Fruit fly (Drosophila melanogaster) whole organism: Measurements from ENCODE around the gene RfC38.

Experiments used
- CG8478 ChIP-seq: fragments of >200 bp; optimal IDR thresholded peaks from 2 replicates; lab custom pipeline; 2018; ENCODE audit warnings: inconsistent platforms
- Dll ChIP-seq: fragments of >200 bp; optimal IDR thresholded peaks from 2 replicates; lab custom pipeline; 2017
- EcR ChIP-seq, 2 experiments: fragments of >200 bp; optimal IDR thresholded peaks; 2 replicates each; lab custom pipeline; 2017; ENCODE audit warnings: missing biosample characterization in 2 of 2, missing genetic modification characterization in 2 of 2, missing genetic modification reagents in 2 of 2
- pan ChIP-seq: fragments of >200 bp; optimal IDR thresholded peaks from 2 replicates; lab custom pipeline; 2017
- psq ChIP-seq: fragments of >200 bp; optimal IDR thresholded peaks from 2 replicates; lab custom pipeline; 2017
- usp ChIP-seq: fragments of >200 bp; optimal IDR thresholded peaks from 2 replicates; lab custom pipeline; 2017; ENCODE audit warnings: missing biosample characterization, missing genetic modification characterization, mixed read lengths

Gene RfC38

dm6 chr2L:11100516-11101061, 29.9 kb downstream of the RfC38 start, which contains the start of gene Ge-1:
Gene Ge-1, minus strand, starts transcription at chr2L:11100888.
- TF ChIP-seq psq (lab: Kevin White, UChicago) (no peak), EcR (GFP tag; optimal IDR thresholded peaks at IDR 0.05; lab: Kevin White, UChicago) (no peak), Dll (no peak), CG8478 (no peak), usp (GFP tag; lab: Kevin White, UChicago) (no peak), pan (lab: Kevin White, UChicago) (no peak)

DNA sequence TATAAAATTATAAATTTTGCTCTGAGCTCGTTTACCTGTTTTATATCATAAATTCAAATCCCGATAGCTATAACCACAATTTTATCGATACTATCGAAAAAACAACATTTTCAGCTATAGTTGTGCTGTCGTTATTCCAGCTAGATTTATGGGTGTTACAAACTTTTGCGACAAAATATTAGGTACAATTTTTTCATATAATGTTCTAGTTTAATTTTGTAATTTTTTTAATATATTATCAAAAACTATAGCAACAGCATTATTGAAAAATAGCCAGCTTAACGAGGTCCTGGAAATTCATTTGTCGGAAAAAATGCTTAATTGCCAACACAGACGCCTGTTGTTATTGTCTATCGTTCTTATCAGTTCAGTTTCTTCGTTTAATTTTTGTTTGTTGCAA, 39.3 kb downstream of the RfC38 start, which contains the start of gene Wdr59:
Wdr59 (plus strand) TSS at position 334 of the 400 bp plus-strand sequence.
- TF ChIP-seq Dll (no peak), CG8478 (no peak), pan (lab: Kevin White, UChicago) (no peak), usp (GFP tag; lab: Kevin White, UChicago) (no peak), EcR (GFP tag; optimal IDR thresholded peaks at IDR 0.05; lab: Kevin White, UChicago) (no peak), psq (lab: Kevin White, UChicago) (no peak)

dm6 chr2L:11086357-11086924, 44.0 kb downstream of the RfC38 start, which contains the start of gene CG16854:
Gene CG16854, plus strand, starts transcription at chr2L:11086721.
- TF ChIP-seq psq (lab: Kevin White, UChicago) = no peak
- TF ChIP-seq pan (lab: Kevin White, UChicago) = no peak

- no peak for TF ChIP-seq Dll
- no peak for TF ChIP-seq psq (lab: Kevin White, UChicago)
- no peak for TF ChIP-seq CG8478
- no peak for TF ChIP-seq EcR (GFP tag; optimal IDR thresholded peaks at IDR 0.05; lab: Kevin White, UChicago)
- TF ChIP-seq pan (lab: Kevin White, UChicago) = no peak
- TF ChIP-seq usp (GFP tag; lab: Kevin White, UChicago) = no peak
Observed at dm6 chr2L:11085129-11085528, 45.3 kb downstream of the RfC38 start, which contains the start of gene AstCC. Gene AstCC, minus strand, starts transcription at chr2L:11085229.

DNA sequence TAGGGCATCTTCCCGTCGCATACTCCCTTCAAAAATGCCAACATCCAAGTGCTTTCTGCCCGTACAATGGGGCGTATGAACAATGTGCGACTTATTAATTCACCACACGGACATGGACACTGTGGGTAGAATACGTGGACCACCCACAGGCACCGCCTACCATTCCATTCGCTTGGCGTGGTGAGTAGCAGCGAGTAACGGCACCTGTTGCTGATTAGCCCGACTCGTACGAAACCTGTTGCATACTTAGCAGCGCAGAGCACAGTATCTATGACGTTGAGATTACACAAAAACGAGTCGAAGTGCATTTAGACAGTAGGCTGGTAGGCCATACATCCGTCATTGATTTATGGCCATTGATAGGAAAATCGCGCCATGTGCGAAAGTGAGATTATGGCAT, 48.4 kb downstream of the RfC38 start:
- no peak for TF ChIP-seq psq (lab: Kevin White, UChicago)
- TF ChIP-seq pan (lab: Kevin White, UChicago) = no peak
- no peak for TF ChIP-seq CG8478
- no peak for TF ChIP-seq usp (GFP tag; lab: Kevin White, UChicago)
- TF ChIP-seq Dll = no peak
- no peak for TF ChIP-seq EcR (GFP tag; optimal IDR thresholded peaks at IDR 0.05; lab: Kevin White, UChicago)

DNA sequence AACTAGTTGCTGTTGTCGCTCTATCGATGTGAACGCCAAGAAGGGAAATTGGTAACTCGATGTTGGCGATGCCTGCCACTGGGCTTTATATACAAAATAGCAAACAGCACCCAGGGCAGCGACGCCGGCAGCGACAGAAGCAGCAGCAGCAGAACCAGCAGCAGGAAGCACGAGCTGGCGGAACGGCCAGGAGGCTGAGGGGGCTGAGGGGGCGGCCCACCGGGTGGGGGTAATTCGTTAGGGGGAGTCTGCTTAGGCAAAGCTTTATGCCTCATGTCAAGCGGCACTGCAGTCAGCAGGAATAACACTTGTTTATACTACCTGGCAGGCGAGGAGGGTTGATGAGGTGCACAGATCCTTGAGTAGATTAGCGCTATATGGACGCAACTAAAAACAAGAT, 49.1 kb downstream of the RfC38 start, which contains the start of gene AstC:
AstC (minus strand) TSS at position 63 of the 400 bp plus-strand sequence.
- TF ChIP-seq EcR (GFP tag; optimal IDR thresholded peaks at IDR 0.05; lab: Kevin White, UChicago) = no peak
- TF ChIP-seq pan (lab: Kevin White, UChicago) = no peak
- no peak for TF ChIP-seq Dll
- no peak for TF ChIP-seq usp (GFP tag; lab: Kevin White, UChicago)
- TF ChIP-seq psq (lab: Kevin White, UChicago) = no peak
- no peak for TF ChIP-seq CG8478
